Worm (Caenorhabditis elegans) whole organism, L4 larva: ENCODE data around the gene daf-42.

Experiments used
- D1046.2 ChIP-seq: fragments of 200-800 bp; sonication (Bioruptor generic); IDR thresholded peaks from 2 replicates; pipeline ENCODE4 v1.3.6; 2022; ENCODE audit warnings: missing genetic modification characterization, missing compliant biosample characterization
- F10B5.3 ChIP-seq: sonication (generic microtip); optimal IDR thresholded peaks from 2 replicates; lab custom pipeline; 2016; ENCODE audit warnings: mild to moderate bottlenecking, missing genetic modification characterization, missing compliant biosample characterization
- T20F7.1 ChIP-seq: fragments of 200-800 bp; sonication (Bioruptor generic); optimal IDR thresholded peaks from 2 replicates; lab custom pipeline; 2018; ENCODE audit warnings: mild to moderate bottlenecking, missing genetic modification characterization, missing compliant biosample characterization
- Y5F2A.4 ChIP-seq: fragments of 200-800 bp; sonication (Bioruptor generic); optimal IDR thresholded peaks from 2 replicates; lab custom pipeline; 2018; ENCODE audit warnings: mild to moderate bottlenecking, missing genetic modification characterization, missing compliant biosample characterization
- ceh-44 ChIP-seq: fragments of 200-800 bp; sonication (Bioruptor generic); IDR thresholded peaks from 2 replicates; pipeline ENCODE4 v1.3.6; 2022; ENCODE audit warnings: missing genetic modification reagents, missing genetic modification characterization, missing compliant biosample characterization
- daf-8 ChIP-seq: fragments of 200-800 bp; sonication (Bioruptor generic); IDR thresholded peaks from 2 replicates; pipeline ENCODE4 v1.3.6; 2022; ENCODE audit warnings: missing genetic modification characterization, missing compliant biosample characterization
- dmd-6 ChIP-seq: fragments of 200-800 bp; sonication (Bioruptor generic); IDR thresholded peaks from 2 replicates; pipeline ENCODE4 v1.3.6; 2022; ENCODE audit warnings: missing genetic modification reagents, missing genetic modification characterization, missing compliant biosample characterization
- dmd-9 ChIP-seq: fragments of 200-800 bp; sonication (Bioruptor generic); IDR thresholded peaks from 2 replicates; pipeline ENCODE4 v1.3.6; 2022; ENCODE audit warnings: missing genetic modification reagents, missing genetic modification characterization, missing compliant biosample characterization
- dpl-1 ChIP-seq: fragments of 150-350 bp; optimal IDR thresholded peaks from 2 replicates; lab custom pipeline; 2014; ENCODE audit warnings: missing biosample characterization, missing genetic modification reagents, missing genetic modification characterization
- dve-1 ChIP-seq: sonication (generic microtip); optimal IDR thresholded peaks from 2 replicates; lab custom pipeline; 2017; ENCODE audit warnings: antibody characterized with exemption, mild to moderate bottlenecking, missing genetic modification characterization, missing compliant biosample characterization; ENCODE audit not compliant: insufficient read depth
- hif-1 ChIP-seq, 2 experiments: sonication (generic microtip); optimal IDR thresholded peaks; 2 replicates each; lab custom pipeline; 2016 to 2017; ENCODE audit warnings: missing compliant biosample characterization in 2 of 2, missing genetic modification characterization in 2 of 2, missing genetic modification reagents in 2 of 2, missing genotype in 2 of 2, mild to moderate bottlenecking in 1 of 2
- hlh-30 ChIP-seq: sonication (generic microtip); optimal IDR thresholded peaks from 2 replicates; lab custom pipeline; 2017; ENCODE audit warnings: antibody characterized with exemption, mild to moderate bottlenecking, missing genetic modification characterization, missing compliant biosample characterization; ENCODE audit not compliant: insufficient read depth
- lin-1 ChIP-seq: fragments of 200-800 bp; sonication (Bioruptor generic); IDR thresholded peaks from 2 replicates; pipeline ENCODE4 v1.3.6; 2022; ENCODE audit warnings: missing genetic modification reagents, missing genetic modification characterization, missing compliant biosample characterization
- lin-15B ChIP-seq: fragments of 150-350 bp; sonication (generic microtip); optimal IDR thresholded peaks from 3 replicates; lab custom pipeline; 2014; ENCODE audit warnings: missing biosample characterization, missing genetic modification characterization
- lin-29 ChIP-seq: fragments of 200-800 bp; sonication (Bioruptor generic); IDR thresholded peaks from 2 replicates; pipeline ENCODE4 v1.3.6; 2022; ENCODE audit warnings: missing genetic modification reagents, missing genetic modification characterization, missing compliant biosample characterization
- lir-3 ChIP-seq: sonication (generic microtip); optimal IDR thresholded peaks from 2 replicates; lab custom pipeline; 2016; ENCODE audit warnings: mild to moderate bottlenecking, missing genetic modification characterization, missing compliant biosample characterization
- mdt-29 ChIP-seq: fragments of 200-800 bp; sonication (Bioruptor generic); IDR thresholded peaks from 2 replicates; pipeline ENCODE4 v1.3.6; 2022; ENCODE audit warnings: missing genetic modification reagents, missing genetic modification characterization, missing compliant biosample characterization
- mep-1 ChIP-seq: fragments of 150-350 bp; sonication (generic microtip); optimal IDR thresholded peaks from 3 replicates; lab custom pipeline; 2014; ENCODE audit warnings: missing biosample characterization, missing genetic modification characterization
- mxl-2 ChIP-seq: fragments of 200-800 bp; sonication (Bioruptor generic); conservative IDR thresholded peaks from 2 replicates; pipeline ENCODE4 v1.3.6; 2022; ENCODE audit warnings: missing genetic modification reagents, missing genetic modification characterization, missing compliant biosample characterization
- nhr-28 ChIP-seq: fragments of 150-350 bp; optimal IDR thresholded peaks from 2 replicates; lab custom pipeline; 2014; ENCODE audit warnings: missing biosample characterization, missing genetic modification characterization
- pqm-1 ChIP-seq: sonication (generic microtip); optimal IDR thresholded peaks from 2 replicates; lab custom pipeline; 2017; ENCODE audit warnings: missing biosample characterization, missing genetic modification characterization
- unc-130 ChIP-seq: sonication (generic microtip); optimal IDR thresholded peaks from 2 replicates; lab custom pipeline; 2016; ENCODE audit warnings: missing genetic modification reagents, missing genetic modification characterization, missing compliant biosample characterization

The daf-42 gene

DNA sequence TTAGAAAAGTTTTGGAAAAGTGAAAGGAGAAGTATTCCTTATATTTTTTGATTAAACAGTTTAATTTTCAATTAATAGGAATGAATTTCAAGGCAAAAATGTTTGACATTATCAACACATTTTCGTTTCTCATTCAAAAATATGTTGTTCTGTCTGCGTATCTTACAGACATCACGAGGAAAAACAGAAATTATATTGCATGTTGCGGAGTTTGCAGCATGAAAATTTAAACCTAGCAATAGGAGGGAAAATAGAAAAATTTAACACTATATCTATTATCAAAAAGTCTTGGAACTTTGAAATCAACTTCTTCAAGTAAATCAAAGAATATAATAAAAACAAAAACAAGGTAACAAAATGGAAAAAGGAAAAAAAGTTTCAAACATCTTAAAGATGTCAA, 55.6 kb downstream of the daf-42 start:
- peak; percentile 28 for TF ChIP-seq dpl-1
- peak; percentile 75 for TF ChIP-seq hlh-30 (tag; lab: Kevin White, UChicago)
- no peak for TF ChIP-seq lin-15B (tag; lab: Kevin White, UChicago)
- TF ChIP-seq nhr-28 (tag; lab: Kevin White, UChicago), result peak; percentile 12
- peak; percentile 2 for TF ChIP-seq dve-1
- no peak for TF ChIP-seq daf-8 (GFP tag; lab: Robert Waterston, UW)

ce11 chrIV:7287474-7287873, 59.2 kb downstream of the daf-42 start, which contains the start of gene F42C5.3:
Gene F42C5.3 (minus strand): TSS chrIV:7287574.
- TF ChIP-seq unc-130 (no peak), D1046.2 (GFP tag; lab: Robert Waterston, UW) (no peak), mxl-2 (GFP tag; lab: Robert Waterston, UW) (no peak), mep-1 (tag; lab: Kevin White, UChicago) (no peak), dmd-6 (GFP tag; lab: Robert Waterston, UW) (no peak), hif-1 (tag; optimal IDR thresholded peaks at IDR 0.05; lab: Kevin White, UChicago) (no peak), dmd-9 (GFP tag; lab: Robert Waterston, UW) (no peak), ceh-44 (GFP tag; lab: Robert Waterston, UW) (no peak), Y5F2A.4 (GFP tag; lab: Kevin White, UChicago) (no peak), lin-1 (GFP tag; lab: Robert Waterston, UW) (no peak), T20F7.1 (GFP tag; lab: Kevin White, UChicago) (no peak), lin-29 (GFP tag; lab: Robert Waterston, UW) (no peak), F10B5.3 (no peak)

DNA sequence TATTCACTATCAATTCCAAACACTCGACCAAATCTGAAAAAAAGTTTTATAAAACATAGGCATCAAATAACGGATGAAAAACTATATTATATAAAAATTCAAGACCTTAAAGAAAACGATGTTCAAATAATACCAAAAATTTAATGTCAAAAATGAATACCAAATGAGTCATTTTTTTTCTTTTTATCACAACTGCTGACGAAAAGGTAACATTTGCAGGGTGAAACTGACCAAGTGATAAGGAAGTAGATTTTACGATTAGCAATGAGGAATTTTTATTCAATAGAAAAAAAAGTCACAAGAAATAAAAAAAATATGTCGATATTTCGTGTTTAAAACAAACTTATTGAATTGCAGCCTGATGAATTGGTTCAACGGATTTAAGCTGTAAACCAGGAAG, 60.8 kb downstream of the daf-42 start, which contains the start of gene C06E4.8:
TSS of gene C06E4.8 (minus strand) at position 37 of the 400 bp plus-strand sequence.
- TF ChIP-seq nhr-28 (tag; lab: Kevin White, UChicago) (peak; percentile 25), pqm-1 (tag; lab: Kevin White, UChicago) (peak; percentile 61), mdt-29 (no peak), lir-3 (tag; lab: Kevin White, UChicago) (no peak)
